Fruit fly (Drosophila melanogaster) whole organism, embryonic: Measurements from ENCODE around the gene CG43218.

ENCODE experiments used
- Atf3 ChIP-seq: fragments of 200-800 bp; sonication (Bioruptor generic); optimal IDR thresholded peaks from 3 replicates; lab custom pipeline; 2016; ENCODE audit warnings: missing biosample characterization, missing genetic modification characterization
- Blimp-1 ChIP-seq: fragments of 200-800 bp; sonication (Bioruptor generic); optimal IDR thresholded peaks from 3 replicates; lab custom pipeline; 2018; ENCODE audit warnings: missing biosample characterization, missing genetic modification characterization, mild to moderate bottlenecking, moderate library complexity, missing genetic modification reagents
- C15 ChIP-seq: fragments of 200-800 bp; sonication (Bioruptor generic); IDR thresholded peaks from 3 replicates; pipeline ENCODE4 v1.3.6; 2022; ENCODE audit warnings: missing biosample characterization, missing genetic modification characterization
- CG10366 ChIP-seq: fragments of 200-800 bp; sonication (Bioruptor generic); IDR thresholded peaks from 2 replicates; pipeline ENCODE4 v1.3.6; 2022; ENCODE audit warnings: missing biosample characterization, missing genetic modification characterization
- CG11504 ChIP-seq: fragments of 200-800 bp; sonication (Bioruptor generic); optimal IDR thresholded peaks from 3 replicates; lab custom pipeline; 2019; ENCODE audit warnings: missing biosample characterization, mild to moderate bottlenecking, missing genetic modification characterization, moderate library complexity
- CG12769 ChIP-seq: fragments of 200-800 bp; sonication (Bioruptor generic); optimal IDR thresholded peaks from 2 replicates; lab custom pipeline; 2019; ENCODE audit warnings: missing biosample characterization, mild to moderate bottlenecking, missing genetic modification characterization, moderate library complexity
- CG13424 ChIP-seq: fragments of 200-800 bp; sonication (Bioruptor generic); optimal IDR thresholded peaks from 2 replicates; lab custom pipeline; 2019; ENCODE audit warnings: missing biosample characterization, mild to moderate bottlenecking, missing genetic modification characterization, moderate library complexity
- CG15011 ChIP-seq: fragments of 200-800 bp; sonication (Bioruptor generic); optimal IDR thresholded peaks from 3 replicates; lab custom pipeline; 2018; ENCODE audit warnings: missing biosample characterization, mild to moderate bottlenecking, missing genetic modification characterization
- CG17361 ChIP-seq: fragments of 200-800 bp; sonication (Bioruptor generic); IDR thresholded peaks from 3 replicates; pipeline ENCODE4 v1.3.6; 2022; ENCODE audit warnings: missing biosample characterization, missing genetic modification characterization
- CG17829 ChIP-seq: fragments of 200-800 bp; optimal IDR thresholded peaks from 2 replicates; lab custom pipeline; 2019; ENCODE audit warnings: missing biosample characterization, mild to moderate bottlenecking, missing genetic modification characterization, moderate library complexity
- CG2712 ChIP-seq: fragments of 200-800 bp; optimal IDR thresholded peaks from 3 replicates; lab custom pipeline; 2019; ENCODE audit warnings: missing biosample characterization, mild to moderate bottlenecking, missing genetic modification characterization, moderate library complexity
- CG31441 ChIP-seq: fragments of 200-800 bp; sonication (Bioruptor generic); IDR thresholded peaks from 2 replicates; pipeline ENCODE4 v1.3.6; 2022; ENCODE audit warnings: missing biosample characterization, missing genetic modification characterization
- CG34224 ChIP-seq: fragments of 200-800 bp; sonication (Bioruptor generic); IDR thresholded peaks from 3 replicates; pipeline ENCODE4 v1.3.6; 2022; ENCODE audit warnings: missing biosample characterization, missing genetic modification characterization; ENCODE audit not compliant: partially characterized antibody
- CG3995 ChIP-seq: fragments of 200-800 bp; sonication (Bioruptor generic); optimal IDR thresholded peaks from 3 replicates; lab custom pipeline; 2016; ENCODE audit warnings: missing biosample characterization, missing genetic modification characterization
- CG4328 ChIP-seq: fragments of 200-800 bp; sonication (Bioruptor generic); optimal IDR thresholded peaks from 3 replicates; lab custom pipeline; 2017; ENCODE audit warnings: missing biosample characterization, missing genetic modification reagents, missing genetic modification characterization
- CG4820 ChIP-seq: fragments of 200-800 bp; sonication (Bioruptor generic); optimal IDR thresholded peaks from 3 replicates; lab custom pipeline; 2016; ENCODE audit warnings: missing biosample characterization, missing genetic modification characterization
- CG6254 ChIP-seq: fragments of 200-800 bp; sonication (Bioruptor generic); optimal IDR thresholded peaks from 3 replicates; lab custom pipeline; 2017; ENCODE audit warnings: mild to moderate bottlenecking, missing biosample characterization, missing genetic modification reagents, missing genetic modification characterization
- CG7839 ChIP-seq: fragments of 200-800 bp; sonication (Bioruptor generic); optimal IDR thresholded peaks from 3 replicates; lab custom pipeline; 2018; ENCODE audit warnings: missing biosample characterization, mild to moderate bottlenecking, missing genetic modification characterization, moderate library complexity
- CG7987 ChIP-seq: fragments of 200-800 bp; sonication (Bioruptor generic); optimal IDR thresholded peaks from 2 replicates; lab custom pipeline; 2018; ENCODE audit warnings: missing biosample characterization, mild to moderate bottlenecking, missing genetic modification characterization, moderate library complexity
- CG8281 ChIP-seq: fragments of 200-800 bp; sonication (Bioruptor generic); optimal IDR thresholded peaks from 2 replicates; lab custom pipeline; 2018; ENCODE audit warnings: missing biosample characterization, mild to moderate bottlenecking, missing genetic modification characterization, moderate library complexity
- CG8944 ChIP-seq: fragments of 200-800 bp; sonication (Bioruptor generic); optimal IDR thresholded peaks from 3 replicates; lab custom pipeline; 2016; ENCODE audit warnings: missing biosample characterization, missing genetic modification characterization
- D ChIP-seq, 2 experiments: fragments of 200-800 bp in 1 of 2; fragments of >200 bp in 1 of 2; sonication (Bioruptor generic) in 1 of 2; optimal IDR thresholded peaks; 2 replicates in 1 of 2; 3 replicates in 1 of 2; lab custom pipeline; 2017; ENCODE audit warnings: mild to moderate bottlenecking in 1 of 2, missing biosample characterization in 1 of 2, missing genetic modification characterization in 1 of 2, missing genetic modification reagents in 1 of 2
- ERR ChIP-seq: fragments of 200-800 bp; sonication (Bioruptor generic); optimal IDR thresholded peaks from 2 replicates; lab custom pipeline; 2016; ENCODE audit warnings: missing biosample characterization, missing genetic modification characterization
- Fer3 ChIP-seq: fragments of 200-800 bp; sonication (Bioruptor generic); optimal IDR thresholded peaks from 2 replicates; lab custom pipeline; 2018; ENCODE audit warnings: missing biosample characterization, mild to moderate bottlenecking, missing genetic modification characterization, moderate library complexity
- GATAe ChIP-seq: fragments of 200-800 bp; sonication (Bioruptor generic); conservative IDR thresholded peaks from 2 replicates; pipeline ENCODE4 v1.3.6; 2022; ENCODE audit warnings: missing biosample characterization, missing genetic modification characterization
- HmgD ChIP-seq: fragments of 200-800 bp; sonication (Bioruptor generic); optimal IDR thresholded peaks from 3 replicates; lab custom pipeline; 2016; ENCODE audit warnings: missing biosample characterization, missing genetic modification characterization
- Hsf ChIP-seq: fragments of 200-800 bp; sonication (Bioruptor generic); optimal IDR thresholded peaks from 3 replicates; lab custom pipeline; 2016; ENCODE audit warnings: missing biosample characterization, missing genetic modification characterization
- Lpt ChIP-seq: fragments of >200 bp; optimal IDR thresholded peaks from 2 replicates; lab custom pipeline; 2018; ENCODE audit warnings: missing biosample characterization, missing genetic modification characterization
- Side ChIP-seq: fragments of 200-800 bp; sonication (Bioruptor generic); optimal IDR thresholded peaks from 2 replicates; lab custom pipeline; 2016; ENCODE audit warnings: missing biosample characterization, missing genetic modification characterization
- Sox102F ChIP-seq: fragments of 200-800 bp; sonication (Bioruptor generic); optimal IDR thresholded peaks from 2 replicates; lab custom pipeline; 2018; ENCODE audit warnings: missing biosample characterization, mild to moderate bottlenecking, missing genetic modification characterization, moderate library complexity
- ato ChIP-seq: fragments of 200-800 bp; sonication (Bioruptor generic); IDR thresholded peaks from 2 replicates; pipeline ENCODE4 v1.3.6; 2022; ENCODE audit warnings: missing biosample characterization, missing genetic modification characterization; ENCODE audit not compliant: partially characterized antibody
- bsh ChIP-seq, 2 experiments: fragments of 200-800 bp; sonication (Bioruptor generic); optimal IDR thresholded peaks; 2 replicates each; lab custom pipeline; 2017 to 2018; ENCODE audit warnings: mild to moderate bottlenecking in 2 of 2, missing biosample characterization in 2 of 2, missing genetic modification characterization in 2 of 2, moderate library complexity in 1 of 2
- dan ChIP-seq: fragments of 200-800 bp; sonication (Bioruptor generic); IDR thresholded peaks from 2 replicates; pipeline ENCODE4 v1.3.6; 2022; ENCODE audit warnings: missing biosample characterization, missing genetic modification characterization
- dimm ChIP-seq: fragments of 200-800 bp; sonication (Bioruptor generic); IDR thresholded peaks from 2 replicates; pipeline ENCODE4 v1.3.6; 2022; ENCODE audit warnings: missing biosample characterization, missing genetic modification characterization
- dmrt99B ChIP-seq: fragments of 200-800 bp; sonication (Bioruptor generic); optimal IDR thresholded peaks from 2 replicates; lab custom pipeline; 2018; ENCODE audit warnings: missing biosample characterization, mild to moderate bottlenecking, missing genetic modification characterization, moderate library complexity
- ems ChIP-seq: fragments of 200-800 bp; sonication (Bioruptor generic); optimal IDR thresholded peaks from 3 replicates; lab custom pipeline; 2016; ENCODE audit warnings: missing biosample characterization, missing genetic modification characterization
- fru ChIP-seq: fragments of >200 bp; optimal IDR thresholded peaks from 2 replicates; lab custom pipeline; 2017
- lab ChIP-seq: fragments of 200-800 bp; sonication (Bioruptor generic); optimal IDR thresholded peaks from 3 replicates; lab custom pipeline; 2017; ENCODE audit warnings: missing biosample characterization, missing genetic modification characterization, mild to moderate bottlenecking, moderate library complexity, missing genetic modification reagents
- nau ChIP-seq: fragments of 200-800 bp; sonication (Bioruptor generic); optimal IDR thresholded peaks from 3 replicates; lab custom pipeline; 2017; ENCODE audit warnings: missing biosample characterization, mild to moderate bottlenecking, missing genetic modification characterization, missing genetic modification reagents
- nmo ChIP-seq: fragments of 200-800 bp; sonication (Bioruptor generic); optimal IDR thresholded peaks from 2 replicates; lab custom pipeline; 2018; ENCODE audit warnings: missing biosample characterization, mild to moderate bottlenecking, missing genetic modification characterization, moderate library complexity
- phol ChIP-seq: fragments of 200-800 bp; sonication (Bioruptor generic); optimal IDR thresholded peaks from 3 replicates; lab custom pipeline; 2018; ENCODE audit warnings: missing biosample characterization, mild to moderate bottlenecking, missing genetic modification characterization, moderate library complexity
- prd ChIP-seq, 3 experiments: fragments of >200 bp in 2 of 3; fragments of 200-800 bp in 1 of 3; sonication (Bioruptor generic) in 1 of 3; optimal IDR thresholded peaks in 2 of 3; IDR thresholded peaks in 1 of 3; 2 replicates in 2 of 3; 3 replicates in 1 of 3; pipeline versions ENCODE4 v1.3.6 to Lab custom; 2017 to 2022; ENCODE audit warnings: missing biosample characterization in 1 of 3, missing genetic modification characterization in 1 of 3
- psq ChIP-seq: fragments of 200-800 bp; sonication (Bioruptor generic); optimal IDR thresholded peaks from 2 replicates; lab custom pipeline; 2017; ENCODE audit warnings: missing biosample characterization, missing genetic modification characterization
- pzg ChIP-seq: fragments of 200-800 bp; sonication (Bioruptor generic); optimal IDR thresholded peaks from 3 replicates; lab custom pipeline; 2018; ENCODE audit warnings: missing biosample characterization, mild to moderate bottlenecking, missing genetic modification characterization, moderate library complexity
- rib ChIP-seq: fragments of 200-800 bp; sonication (Bioruptor generic); IDR thresholded peaks from 2 replicates; pipeline ENCODE4 v1.3.6; 2022; ENCODE audit warnings: missing biosample characterization, missing genetic modification characterization
- ro ChIP-seq: fragments of 200-800 bp; sonication (Bioruptor generic); IDR thresholded peaks from 2 replicates; pipeline ENCODE4 v1.3.6; 2022; ENCODE audit warnings: missing biosample characterization, missing genetic modification characterization
- row ChIP-seq: fragments of 200-800 bp; sonication (Bioruptor generic); IDR thresholded peaks from 3 replicates; pipeline ENCODE4 v1.3.6; 2022; ENCODE audit warnings: missing biosample characterization, missing genetic modification characterization
- sc ChIP-seq, 3 experiments: fragments of >200 bp in 2 of 3; fragments of 200-800 bp in 1 of 3; sonication (Bioruptor generic) in 1 of 3; optimal IDR thresholded peaks; 2 replicates in 2 of 3; 3 replicates in 1 of 3; lab custom pipeline; 2017; ENCODE audit warnings: mild to moderate bottlenecking in 1 of 3, missing biosample characterization in 1 of 3, missing genetic modification characterization in 1 of 3, missing genetic modification reagents in 1 of 3
- unpg ChIP-seq: fragments of 200-800 bp; sonication (Bioruptor generic); optimal IDR thresholded peaks from 3 replicates; lab custom pipeline; 2018; ENCODE audit warnings: missing biosample characterization, mild to moderate bottlenecking, missing genetic modification characterization, moderate library complexity

CG43218 gene

DNA sequence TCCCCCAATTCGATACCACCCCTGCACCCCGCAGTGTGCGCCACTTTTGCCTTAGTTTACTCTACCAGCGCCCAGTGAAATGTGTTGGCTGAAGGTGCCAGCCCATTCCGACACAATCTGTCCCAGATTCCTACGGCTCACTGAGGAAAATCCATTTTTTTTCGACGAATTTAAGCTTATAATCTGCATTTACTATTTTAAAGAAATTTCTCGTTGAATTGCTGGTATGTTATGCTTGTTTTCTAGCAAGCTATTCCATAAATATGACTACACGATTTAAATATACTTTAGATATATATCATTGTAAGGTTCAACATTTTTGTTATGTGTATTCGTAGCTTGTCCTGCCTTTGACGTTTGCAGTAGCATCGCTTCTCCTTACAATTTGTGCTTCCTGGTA lies 34.6 kb upstream of the CG43218 start (continued):
- TF ChIP-seq CG6254 (GFP tag; lab: Kevin White, UChicago) = no peak
- no peak for TF ChIP-seq Lpt
- no peak for TF ChIP-seq CG34224 (GFP tag; lab: Robert Waterston, UW)
- no peak for TF ChIP-seq CG4328 (GFP tag; lab: Kevin White, UChicago)
- no peak for TF ChIP-seq dimm (GFP tag; lab: Robert Waterston, UW)
- TF ChIP-seq rib = no peak
- no peak for TF ChIP-seq GATAe (GFP tag; lab: Robert Waterston, UW)
- TF ChIP-seq pzg (GFP tag; lab: Kevin White, UChicago) = no peak
- peak; percentile 52 for TF ChIP-seq CG11504 (tag; lab: Kevin White, UChicago)
- no peak for TF ChIP-seq CG7987
- peak; percentile 5 for TF ChIP-seq lab
- TF ChIP-seq CG8281 = no peak
- peak; percentile 28; the same call in 1 of the 2 replicates for TF ChIP-seq CG31441 (GFP tag; lab: Robert Waterston, UW)
- TF ChIP-seq C15 (GFP tag; lab: Robert Waterston, UW) = no peak
- peak; percentile 35 for TF ChIP-seq Blimp-1 (GFP tag; lab: Kevin White, UChicago)
- peak; percentile 32 for TF ChIP-seq unpg (GFP tag; lab: Kevin White, UChicago)
- no peak for TF ChIP-seq Side (GFP tag; lab: Kevin White, UChicago)
- no peak for TF ChIP-seq Atf3
- TF ChIP-seq CG2712 (tag; lab: Kevin White, UChicago) = peak; percentile 30
- TF ChIP-seq CG12769 = peak; percentile 21
- no peak for TF ChIP-seq ro
- no peak for TF ChIP-seq Hsf
- peak; percentile 3 for TF ChIP-seq nmo (GFP tag; lab: Kevin White, UChicago)
- TF ChIP-seq HmgD = no peak
- TF ChIP-seq CG3995 (GFP tag; lab: Kevin White, UChicago) = no peak
- no peak for TF ChIP-seq Fer3
- TF ChIP-seq psq (GFP tag; lab: Kevin White, UChicago) = no peak
- TF ChIP-seq ato (GFP tag; lab: Robert Waterston, UW) = no peak
- TF ChIP-seq dan (GFP tag; lab: Robert Waterston, UW) = no peak
- TF ChIP-seq CG17361 (GFP tag; lab: Robert Waterston, UW) = 0 out of 3 replicates have a peak, but pooled peaks have one; percentile 18
- peak; percentile 30; the same call in 1 of the 2 replicates for TF ChIP-seq CG10366 (GFP tag; lab: Robert Waterston, UW)
- TF ChIP-seq row (GFP tag; lab: Robert Waterston, UW) = peak; percentile 17; the same call in 1 of the 3 replicates
- TF ChIP-seq nau (GFP tag; lab: Kevin White, UChicago) = no peak
- TF ChIP-seq phol (tag; lab: Kevin White, UChicago) = peak; percentile 36
- peak; percentile 15 for TF ChIP-seq CG13424 (tag; lab: Kevin White, UChicago)
- no peak for TF ChIP-seq prd (optimal IDR thresholded peaks at IDR 0.05; lab: Kevin White, UChicago)
- TF ChIP-seq prd (GFP tag; IDR thresholded peaks at IDR 0.05; lab: Robert Waterston, UW) = peak; percentile 17; the same call in 1 of the 3 replicates
- no peak for TF ChIP-seq CG8944
- TF ChIP-seq ems = no peak
- TF ChIP-seq CG7839 (tag; lab: Kevin White, UChicago) = peak; percentile 51
- TF ChIP-seq sc (optimal IDR thresholded peaks at IDR 0.05; lab: Kevin White, UChicago) = no peak
- no peak for TF ChIP-seq sc (GFP tag; optimal IDR thresholded peaks at IDR 0.05; lab: Kevin White, UChicago)
- peak; percentile 1 for TF ChIP-seq CG17829 (tag; lab: Kevin White, UChicago)
- no peak for TF ChIP-seq CG15011
- TF ChIP-seq Sox102F = peak; percentile 46
- TF ChIP-seq dmrt99B = no peak
- no peak for TF ChIP-seq CG4820 (GFP tag; lab: Kevin White, UChicago)
- no peak for TF ChIP-seq ERR (GFP tag; lab: Kevin White, UChicago)
- TF ChIP-seq bsh (GFP tag; optimal IDR thresholded peaks at IDR 0.05; lab: Kevin White, UChicago) = peak in 1 of 2 experiments; percentile 48
- no peak for TF ChIP-seq D (optimal IDR thresholded peaks at IDR 0.05; lab: Kevin White, UChicago)
- TF ChIP-seq D (GFP tag; optimal IDR thresholded peaks at IDR 0.05; lab: Kevin White, UChicago) = peak; percentile 1
- no peak for TF ChIP-seq fru (lab: Kevin White, UChicago)
